Worm (Caenorhabditis elegans): Measurements from ENCODE around the gene snpc-3.1.
"Not testable (repeated sequence)": the region's sequence is repeated elsewhere in the genome, so short reads cannot be mapped to it uniquely, and the experiment has no call there.

The snpc-3.1 gene

DNA sequence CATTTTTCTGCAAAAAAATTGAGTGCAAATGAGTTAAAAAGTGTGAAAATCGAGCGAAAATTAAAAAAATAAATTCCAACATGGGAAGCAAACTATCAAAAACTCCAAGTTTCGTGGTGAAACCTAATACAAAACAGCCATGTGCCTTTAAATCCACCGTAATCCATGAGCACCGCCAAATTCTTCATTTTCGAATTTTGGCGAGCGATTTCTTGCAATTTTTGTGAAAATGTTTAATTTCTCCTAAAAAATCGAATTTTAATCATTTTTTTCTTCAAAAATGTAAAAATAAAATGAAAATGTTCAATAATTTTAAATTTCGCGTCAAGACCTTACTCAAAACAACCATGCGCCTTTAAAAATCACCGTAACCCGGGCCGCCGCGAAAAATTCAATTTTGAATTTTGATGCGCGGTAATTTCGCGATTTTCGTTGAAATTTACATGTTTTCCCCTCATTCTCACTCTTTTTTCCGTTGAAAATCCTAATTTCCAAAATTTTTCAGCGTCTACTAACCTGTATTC is at the start of gene snpc-3.1, which contains the start of gene puf-7:
TSS of gene snpc-3.1 (minus strand) at position 51 of the 524 bp plus-strand sequence.
TSS of gene puf-7 (plus strand) at position 506 of the 524 bp plus-strand sequence.
- TF ChIP-seq nhr-19 (GFP tag; conservative IDR thresholded peaks at IDR 0.05); lir-3 (tag; optimal IDR thresholded peaks at IDR 0.05; ENCODE audit: poor library complexity); mef-2 (tag; optimal IDR thresholded peaks at IDR 0.05): not testable (repeated sequence)

DNA sequence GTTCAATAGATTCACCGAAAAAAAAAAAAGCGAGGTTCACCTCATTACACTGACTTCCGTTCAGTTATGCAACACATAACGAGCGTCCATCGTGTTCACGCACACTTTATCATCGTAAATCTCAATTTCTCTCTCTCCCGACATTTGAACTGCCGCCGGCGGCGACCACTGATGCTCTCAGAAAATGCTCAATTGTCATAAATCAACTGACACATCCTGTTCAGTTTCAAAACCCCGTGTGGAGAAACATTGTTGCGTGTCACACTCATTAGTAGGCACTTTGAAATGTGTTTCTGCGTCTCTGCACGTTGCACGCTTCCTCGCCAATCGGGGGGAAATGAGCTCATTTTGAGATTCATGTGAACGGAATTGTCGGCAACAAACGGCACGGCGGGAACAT is 49.7 kb upstream of the snpc-3.1 start:
- TF ChIP-seq lin-14 (GFP tag; optimal IDR thresholded peaks at IDR 0.05) (peak; percentile 44), zag-1 (tag; optimal IDR thresholded peaks at IDR 0.05) (no peak), efl-1 (optimal IDR thresholded peaks at IDR 0.05) (no peak), efl-1 (GFP tag; optimal IDR thresholded peaks at IDR 0.05 in 1 of 2) (peak in 1 of 2 experiments; percentile 21), ztf-11 (tag; optimal IDR thresholded peaks at IDR 0.05) (peak in 1 of 2 experiments; percentile 7), unc-86 (tag; optimal IDR thresholded peaks at IDR 0.05) (peak; percentile 10)

DNA sequence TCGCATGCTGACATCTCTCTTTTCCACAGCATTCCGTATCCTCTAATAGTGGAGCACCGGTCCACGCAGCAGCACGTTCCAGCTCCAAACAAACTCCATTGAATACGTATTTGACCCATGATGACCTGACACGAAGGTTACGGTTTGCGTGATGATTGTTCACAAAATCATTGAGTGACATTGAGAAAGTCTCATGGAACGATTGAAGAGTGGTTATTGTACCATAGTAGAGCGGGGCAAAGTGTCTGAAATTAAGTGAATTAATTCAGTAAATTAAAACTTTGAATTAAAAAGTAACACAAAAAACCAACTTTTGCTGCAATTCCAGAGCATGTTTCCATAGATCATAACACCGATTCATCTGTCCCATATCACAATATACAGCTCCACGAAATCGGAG is 48.5 kb upstream of the snpc-3.1 start:
- no peak for TF ChIP-seq efl-1 (optimal IDR thresholded peaks at IDR 0.05)
- peak in 1 of 2 experiments; percentile 76 for TF ChIP-seq efl-1 (GFP tag; optimal IDR thresholded peaks at IDR 0.05 in 1 of 2)
- no peak for TF ChIP-seq egl-27 (tag; optimal IDR thresholded peaks at IDR 0.05)

DNA sequence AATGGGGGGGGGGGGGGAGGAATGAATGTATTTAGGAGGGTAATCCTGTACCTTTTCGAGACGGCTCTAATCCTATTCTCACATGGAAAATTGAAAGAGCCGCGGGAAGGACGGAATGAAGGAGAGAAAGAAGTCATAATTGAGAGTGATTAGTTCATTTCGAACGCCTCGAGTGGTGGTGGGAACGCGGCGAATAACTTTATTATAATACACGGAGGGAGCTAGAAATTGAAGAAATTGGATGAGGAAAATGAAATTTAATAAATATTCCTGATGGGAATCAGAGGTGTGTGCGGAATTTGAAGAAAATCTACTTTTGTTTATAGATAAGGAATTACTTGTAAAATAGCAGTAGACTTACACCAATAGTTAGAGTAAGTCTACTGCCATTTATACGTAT is 47.5 kb upstream of the snpc-3.1 start:
- TF ChIP-seq xbp-1 (tag; optimal IDR thresholded peaks at IDR 0.05) (no peak), ceh-88 (GFP tag; IDR thresholded peaks at IDR 0.05) (no peak), ceh-82 (tag; optimal IDR thresholded peaks at IDR 0.05) (no peak), mef-2 (tag; optimal IDR thresholded peaks at IDR 0.05) (no peak), pax-3 (tag; optimal IDR thresholded peaks at IDR 0.05) (no peak), efl-1 (optimal IDR thresholded peaks at IDR 0.05) (no peak), efl-1 (GFP tag; optimal IDR thresholded peaks at IDR 0.05 in 1 of 2) (peak in 1 of 2 experiments; percentile 20)

DNA sequence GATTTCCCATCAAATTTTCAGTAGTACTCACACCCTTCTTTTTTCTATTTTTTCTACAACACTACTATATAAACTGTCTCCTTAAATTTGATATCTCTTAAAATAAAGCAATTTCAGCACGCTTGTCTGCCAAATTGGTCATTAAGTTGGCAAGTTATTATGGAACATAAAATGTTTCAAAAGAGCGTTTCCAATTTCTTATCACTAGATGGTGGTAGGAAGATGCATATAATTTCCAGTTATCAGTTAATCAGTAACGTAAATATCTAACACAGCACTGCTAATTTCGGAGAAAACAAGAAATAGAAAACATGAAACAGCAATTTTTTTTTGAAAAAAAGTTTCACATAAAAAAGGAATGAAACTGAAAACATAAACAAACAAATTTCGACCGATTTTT is 44.9 kb upstream of the snpc-3.1 start:
- no peak for TF ChIP-seq unc-130 (tag; optimal IDR thresholded peaks at IDR 0.05)
- no peak for TF ChIP-seq ets-5 (GFP tag; IDR thresholded peaks at IDR 0.05)
- TF ChIP-seq efl-1 (optimal IDR thresholded peaks at IDR 0.05) = no peak
- TF ChIP-seq efl-1 (GFP tag; optimal IDR thresholded peaks at IDR 0.05 in 1 of 2) = peak in 1 of 2 experiments; percentile 91
- TF ChIP-seq nhr-237 (tag; optimal IDR thresholded peaks at IDR 0.05) = no peak

DNA sequence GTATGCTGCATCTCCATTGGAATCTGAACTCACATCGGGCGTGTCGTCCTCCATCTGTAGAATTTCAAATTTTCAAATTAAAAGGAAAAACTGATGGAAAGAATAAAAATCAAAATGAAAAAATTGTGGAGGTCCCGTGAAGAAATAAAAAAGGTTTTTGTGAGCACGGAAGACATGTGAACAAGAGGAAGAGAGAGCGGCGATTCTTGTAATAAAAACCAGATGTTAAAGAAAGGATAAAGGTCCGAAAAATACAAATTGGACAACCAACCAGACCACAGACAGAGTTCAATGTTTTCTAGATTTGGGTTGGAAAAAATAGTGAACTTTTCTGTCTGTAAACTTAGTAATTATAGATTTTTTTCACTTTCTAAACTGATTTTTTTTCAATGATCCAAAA is 42.2 kb upstream of the snpc-3.1 start, which contains the start of gene unc-5:
TSS of gene unc-5 (minus strand) at position 54 of the 400 bp plus-strand sequence.
- TF ChIP-seq alr-1 (tag; optimal IDR thresholded peaks at IDR 0.05; ENCODE audit: borderline replicate concordance) (no peak), efl-1 (optimal IDR thresholded peaks at IDR 0.05) (no peak), efl-1 (GFP tag; optimal IDR thresholded peaks at IDR 0.05 in 1 of 2) (peak in 1 of 2 experiments; percentile 6), lin-39 (tag; optimal IDR thresholded peaks at IDR 0.05) (no peak), fkh-4 (tag; optimal IDR thresholded peaks at IDR 0.05; ENCODE audit: borderline replicate concordance) (peak; percentile 73), nhr-47 (tag; optimal IDR thresholded peaks at IDR 0.05) (no peak), lir-3 (tag; optimal IDR thresholded peaks at IDR 0.05; ENCODE audit: poor library complexity) (no peak), aly-2 (tag; optimal IDR thresholded peaks at IDR 0.05) (no peak), fkh-8 (tag; optimal IDR thresholded peaks at IDR 0.05) (no peak), F16B12.6 (tag; optimal IDR thresholded peaks at IDR 0.05) (no peak), fkh-10 (GFP tag; optimal IDR thresholded peaks at IDR 0.05) (no peak), ceh-82 (tag; optimal IDR thresholded peaks at IDR 0.05) (no peak), mef-2 (tag; optimal IDR thresholded peaks at IDR 0.05) (no peak), ztf-11 (tag; optimal IDR thresholded peaks at IDR 0.05) (no peak), egl-13 (tag; optimal IDR thresholded peaks at IDR 0.05) (no peak), tbx-2 (tag; optimal IDR thresholded peaks at IDR 0.05) (no peak), nhr-11 (tag; optimal IDR thresholded peaks at IDR 0.05) (no peak), dsc-1 (tag; optimal IDR thresholded peaks at IDR 0.05) (peak; percentile 90), pax-3 (tag; optimal IDR thresholded peaks at IDR 0.05) (no peak), nhr-76 (tag; optimal IDR thresholded peaks at IDR 0.05) (no peak), sptf-1 (tag; optimal IDR thresholded peaks at IDR 0.05) (no peak), pqm-1 (tag; optimal IDR thresholded peaks at IDR 0.05) (no peak), hlh-4 (tag; optimal IDR thresholded peaks at IDR 0.05) (no peak), snu-23 (GFP tag; optimal IDR thresholded peaks at IDR 0.05) (no peak), unc-62 (GFP tag; optimal IDR thresholded peaks at IDR 0.05) (no peak), Y116A8C.19 (tag; optimal IDR thresholded peaks at IDR 0.05; ENCODE audit: borderline replicate concordance) (no peak)
